Worm (Caenorhabditis elegans): ENCODE data around the gene srh-68.

Gene srh-68

ce11 chrII:12482622-12483021 lies 24.5 kb upstream of the srh-68 start, which contains the start of gene fbxb-102:
fbxb-102 (plus strand) TSS chrII:12482922.
- no peak for TF ChIP-seq unc-39 (tag; optimal IDR thresholded peaks at IDR 0.05)
- TF ChIP-seq zip-8 (tag; optimal IDR thresholded peaks at IDR 0.05): peak; percentile 44
- TF ChIP-seq lin-13 (tag; optimal IDR thresholded peaks at IDR 0.05): no peak
- TF ChIP-seq sptf-1 (tag; optimal IDR thresholded peaks at IDR 0.05): no peak
- TF ChIP-seq tbx-8 (GFP tag; optimal IDR thresholded peaks at IDR 0.05): no peak
- no peak for TF ChIP-seq nhr-76 (tag; optimal IDR thresholded peaks at IDR 0.05)
- no peak for TF ChIP-seq ceh-39 (tag; optimal IDR thresholded peaks at IDR 0.05)

ce11 chrII:12485060-12485459 lies 22.1 kb upstream of the srh-68 start, which contains the start of gene F15A4.10:
F15A4.10 (minus strand) TSS chrII:12485160.
- TF ChIP-seq elt-1 (tag; optimal IDR thresholded peaks at IDR 0.05; ENCODE audit: borderline replicate concordance, insufficient read depth) (no peak), nhr-28 (tag; optimal IDR thresholded peaks at IDR 0.05) (no peak), zip-8 (tag; optimal IDR thresholded peaks at IDR 0.05) (no peak), nhr-12 (tag; optimal IDR thresholded peaks at IDR 0.05) (no peak), drap-1 (GFP tag; optimal IDR thresholded peaks at IDR 0.05) (no peak), nhr-237 (tag; optimal IDR thresholded peaks at IDR 0.05) (no peak)

- TF ChIP-seq unc-39 (tag; optimal IDR thresholded peaks at IDR 0.05) (no peak), hlh-1 (tag; optimal IDR thresholded peaks at IDR 0.05) (no peak), nhr-76 (tag; optimal IDR thresholded peaks at IDR 0.05) (no peak), mep-1 (tag; optimal IDR thresholded peaks at IDR 0.05) (no peak), sem-2 (GFP tag; optimal IDR thresholded peaks at IDR 0.05) (no peak), snpc-4 (tag; optimal IDR thresholded peaks at IDR 0.05) (no peak), blmp-1 (tag; optimal IDR thresholded peaks at IDR 0.05) (no peak), drap-1 (GFP tag; optimal IDR thresholded peaks at IDR 0.05) (no peak), ceh-83 (GFP tag; optimal IDR thresholded peaks at IDR 0.05) (no peak), nhr-12 (tag; optimal IDR thresholded peaks at IDR 0.05) (no peak), elt-3 (tag; optimal IDR thresholded peaks at IDR 0.05) (no peak)
These were observed 18.3 kb upstream of the srh-68 start for ce11 chrII:12488810-12489209.

ce11 chrII:12489903-12490302 lies 17.2 kb upstream of the srh-68 start, which contains the start of gene T21B4.15:
T21B4.15 (plus strand) TSS chrII:12490203.
- no peak for TF ChIP-seq zip-8 (tag; optimal IDR thresholded peaks at IDR 0.05)
- TF ChIP-seq mls-2 (tag; optimal IDR thresholded peaks at IDR 0.05): no peak
- TF ChIP-seq nhr-237 (tag; optimal IDR thresholded peaks at IDR 0.05): no peak
- TF ChIP-seq pha-4 (tag; optimal IDR thresholded peaks at IDR 0.05): no peak
- TF ChIP-seq tbx-8 (GFP tag; optimal IDR thresholded peaks at IDR 0.05): no peak
- no peak for TF ChIP-seq ztf-11 (tag; optimal IDR thresholded peaks at IDR 0.05)

ce11 chrII:12491936-12492335 lies 15.2 kb upstream of the srh-68 start, which contains the start of gene srz-6:
srz-6 (plus strand) TSS chrII:12492236.
- TF ChIP-seq tbx-8 (GFP tag; optimal IDR thresholded peaks at IDR 0.05): no peak
- TF ChIP-seq unc-62 (GFP tag; optimal IDR thresholded peaks at IDR 0.05): no peak
- TF ChIP-seq ham-2 (GFP tag; optimal IDR thresholded peaks at IDR 0.05): no peak
- no peak for TF ChIP-seq snpc-4 (tag; optimal IDR thresholded peaks at IDR 0.05)

- TF ChIP-seq nhr-12 (tag; optimal IDR thresholded peaks at IDR 0.05) (no peak), lin-13 (tag; optimal IDR thresholded peaks at IDR 0.05) (no peak), mls-2 (tag; optimal IDR thresholded peaks at IDR 0.05) (no peak), flh-1 (GFP tag; optimal IDR thresholded peaks at IDR 0.05) (no peak), ham-2 (GFP tag; optimal IDR thresholded peaks at IDR 0.05) (no peak), ceh-83 (GFP tag; optimal IDR thresholded peaks at IDR 0.05) (no peak), unc-62 (GFP tag; optimal IDR thresholded peaks at IDR 0.05) (no peak), zip-8 (tag; optimal IDR thresholded peaks at IDR 0.05) (no peak), M03D4.4 (tag; optimal IDR thresholded peaks at IDR 0.05) (no peak), unc-120 (tag; optimal IDR thresholded peaks at IDR 0.05; ENCODE audit: poor library complexity, severe bottlenecking) (no peak), mab-5 (tag; optimal IDR thresholded peaks at IDR 0.05) (no peak), ceh-43 (GFP tag; optimal IDR thresholded peaks at IDR 0.05) (no peak), ztf-11 (tag; optimal IDR thresholded peaks at IDR 0.05) (no peak), cnd-1 (tag; optimal IDR thresholded peaks at IDR 0.05) (no peak)
These were observed 13.1 kb upstream of the srh-68 start for ce11 chrII:12494067-12494477.

All from whole organism, mixed stage, embryonic.